Worm (Caenorhabditis elegans): ENCODE measurements around the gene M02D8.3.
"Not testable (repeated sequence)": the region's sequence is repeated elsewhere in the genome, so short reads cannot be mapped to it uniquely, and the experiment has no call there.

Gene M02D8.3

ce11 chrX:8737801-8738200 lies 986 bp upstream of the M02D8.3 start:
- TF ChIP-seq pha-4 (tag; optimal IDR thresholded peaks at IDR 0.05) (no peak), M03D4.4 (tag; optimal IDR thresholded peaks at IDR 0.05) (no peak), ham-2 (GFP tag; optimal IDR thresholded peaks at IDR 0.05) (no peak)

ce11 chrX:8731822-8732221 lies 5.0 kb downstream of the M02D8.3 start, which contains the start of gene M02D8.6:
M02D8.6 (minus strand) TSS chrX:8731922.
- TF ChIP-seq ceh-39 (tag; optimal IDR thresholded peaks at IDR 0.05); ztf-11 (tag; optimal IDR thresholded peaks at IDR 0.05); ham-2 (GFP tag; optimal IDR thresholded peaks at IDR 0.05): not testable (repeated sequence)

ce11 chrX:8727306-8727705 lies 9.5 kb downstream of the M02D8.3 start, which contains the start of gene EGAP4.1:
EGAP4.1 (minus strand) TSS chrX:8727406.
- TF ChIP-seq zip-8 (tag; optimal IDR thresholded peaks at IDR 0.05) (no peak), sptf-1 (tag; optimal IDR thresholded peaks at IDR 0.05) (no peak), ces-1 (GFP tag; optimal IDR thresholded peaks at IDR 0.05) (no peak), M03D4.4 (tag; optimal IDR thresholded peaks at IDR 0.05) (no peak), nhr-12 (tag; optimal IDR thresholded peaks at IDR 0.05) (no peak), ceh-39 (tag; optimal IDR thresholded peaks at IDR 0.05) (no peak), nhr-2 (tag; optimal IDR thresholded peaks at IDR 0.05) (no peak), lin-13 (tag; optimal IDR thresholded peaks at IDR 0.05) (no peak), mls-2 (tag; optimal IDR thresholded peaks at IDR 0.05) (no peak), unc-39 (tag; optimal IDR thresholded peaks at IDR 0.05) (no peak), hlh-1 (tag; optimal IDR thresholded peaks at IDR 0.05) (no peak), unc-120 (tag; optimal IDR thresholded peaks at IDR 0.05; ENCODE audit: poor library complexity, severe bottlenecking) (no peak), ceh-83 (GFP tag; optimal IDR thresholded peaks at IDR 0.05) (no peak), pha-4 (tag; optimal IDR thresholded peaks at IDR 0.05) (no peak), tbx-8 (GFP tag; optimal IDR thresholded peaks at IDR 0.05) (no peak)

- TF ChIP-seq hlh-1 (tag; optimal IDR thresholded peaks at IDR 0.05) (peak; percentile 59), unc-120 (tag; optimal IDR thresholded peaks at IDR 0.05; ENCODE audit: poor library complexity, severe bottlenecking) (peak; percentile 86), tbx-8 (GFP tag; optimal IDR thresholded peaks at IDR 0.05) (no peak), unc-62 (GFP tag; optimal IDR thresholded peaks at IDR 0.05) (peak; percentile 64)
These were observed 13.0 kb downstream of the M02D8.3 start for ce11 chrX:8723840-8724239.

- TF ChIP-seq elt-1 (tag; optimal IDR thresholded peaks at IDR 0.05; ENCODE audit: borderline replicate concordance, insufficient read depth) (no peak), ceh-83 (GFP tag; optimal IDR thresholded peaks at IDR 0.05) (no peak), sem-2 (GFP tag; optimal IDR thresholded peaks at IDR 0.05) (no peak), ceh-43 (GFP tag; optimal IDR thresholded peaks at IDR 0.05) (no peak), unc-39 (tag; optimal IDR thresholded peaks at IDR 0.05) (no peak), nhr-2 (tag; optimal IDR thresholded peaks at IDR 0.05) (no peak), drap-1 (GFP tag; optimal IDR thresholded peaks at IDR 0.05) (no peak), unc-62 (GFP tag; optimal IDR thresholded peaks at IDR 0.05) (no peak)
These were observed 13.7 kb downstream of the M02D8.3 start, which contains the start of gene tnt-2 for ce11 chrX:8723127-8723600. tnt-2 (minus strand) TSS chrX:8723550.

ce11 chrX:8721273-8721672 lies 15.5 kb downstream of the M02D8.3 start:
- TF ChIP-seq ces-1 (GFP tag; optimal IDR thresholded peaks at IDR 0.05), result no peak
- no peak for TF ChIP-seq mab-5 (tag; optimal IDR thresholded peaks at IDR 0.05)
- TF ChIP-seq M03D4.4 (tag; optimal IDR thresholded peaks at IDR 0.05), result no peak
- no peak for TF ChIP-seq nhr-28 (tag; optimal IDR thresholded peaks at IDR 0.05)
- no peak for TF ChIP-seq unc-62 (GFP tag; optimal IDR thresholded peaks at IDR 0.05)
- no peak for TF ChIP-seq mls-2 (tag; optimal IDR thresholded peaks at IDR 0.05)
- TF ChIP-seq ztf-11 (tag; optimal IDR thresholded peaks at IDR 0.05), result no peak
- TF ChIP-seq sem-2 (GFP tag; optimal IDR thresholded peaks at IDR 0.05), result no peak
- TF ChIP-seq ham-2 (GFP tag; optimal IDR thresholded peaks at IDR 0.05), result no peak
- TF ChIP-seq lin-13 (tag; optimal IDR thresholded peaks at IDR 0.05), result no peak
- TF ChIP-seq flh-1 (GFP tag; optimal IDR thresholded peaks at IDR 0.05), result no peak
- TF ChIP-seq elt-1 (tag; optimal IDR thresholded peaks at IDR 0.05; ENCODE audit: borderline replicate concordance, insufficient read depth), result no peak
- TF ChIP-seq elt-3 (tag; optimal IDR thresholded peaks at IDR 0.05), result no peak

- no peak for TF ChIP-seq elt-1 (tag; optimal IDR thresholded peaks at IDR 0.05; ENCODE audit: borderline replicate concordance, insufficient read depth)
- TF ChIP-seq unc-120 (tag; optimal IDR thresholded peaks at IDR 0.05; ENCODE audit: poor library complexity, severe bottlenecking), result no peak
- TF ChIP-seq unc-62 (GFP tag; optimal IDR thresholded peaks at IDR 0.05), result no peak
- no peak for TF ChIP-seq snpc-4 (tag; optimal IDR thresholded peaks at IDR 0.05)
- TF ChIP-seq mls-2 (tag; optimal IDR thresholded peaks at IDR 0.05), result no peak
- no peak for TF ChIP-seq lin-32 (GFP tag; optimal IDR thresholded peaks at IDR 0.05)
- TF ChIP-seq ham-2 (GFP tag; optimal IDR thresholded peaks at IDR 0.05), result no peak
- no peak for TF ChIP-seq ztf-11 (tag; optimal IDR thresholded peaks at IDR 0.05)
- TF ChIP-seq zip-8 (tag; optimal IDR thresholded peaks at IDR 0.05), result no peak
- TF ChIP-seq lsy-2 (tag; optimal IDR thresholded peaks at IDR 0.05), result no peak
- no peak for TF ChIP-seq lin-13 (tag; optimal IDR thresholded peaks at IDR 0.05)
- TF ChIP-seq hlh-1 (tag; optimal IDR thresholded peaks at IDR 0.05), result no peak
- TF ChIP-seq unc-39 (tag; optimal IDR thresholded peaks at IDR 0.05), result no peak
- no peak for TF ChIP-seq sptf-1 (tag; optimal IDR thresholded peaks at IDR 0.05)
- TF ChIP-seq cnd-1 (tag; optimal IDR thresholded peaks at IDR 0.05), result no peak
- no peak for TF ChIP-seq nhr-237 (tag; optimal IDR thresholded peaks at IDR 0.05)
- TF ChIP-seq nhr-12 (tag; optimal IDR thresholded peaks at IDR 0.05), result no peak
- no peak for TF ChIP-seq mep-1 (tag; optimal IDR thresholded peaks at IDR 0.05)
These were observed 16.2 kb downstream of the M02D8.3 start, which contains the start of gene F53A9.9 for ce11 chrX:8720658-8721057. F53A9.9 (minus strand) TSS chrX:8720758.
